Fruit fly (Drosophila melanogaster): ENCODE measurements around the gene CG32212.
A peak's percentile ranks its signal among the peaks of the same experiment; 100 is the strongest.

The CG32212 gene

dm6 chr3L:19497623-19498022, 10.3 kb downstream of the CG32212 start, which contains the start of gene CG9449:
TSS of gene CG9449 (minus strand) at chr3L:19497723.
- TF ChIP-seq fkh (GFP tag; optimal IDR thresholded peaks at IDR 0.05): peak; percentile 47
- TF ChIP-seq CG6792 (GFP tag; optimal IDR thresholded peaks at IDR 0.05): no peak

dm6 chr3L:19499334-19499733, 12.0 kb downstream of the CG32212 start:
- no peak for TF ChIP-seq CG4318 (GFP tag; optimal IDR thresholded peaks at IDR 0.05)
- TF ChIP-seq fkh (GFP tag; optimal IDR thresholded peaks at IDR 0.05): peak; percentile 26

- TF ChIP-seq eg (GFP tag; IDR thresholded peaks at IDR 0.05) (no peak), CG8319 (GFP tag; optimal IDR thresholded peaks at IDR 0.05) (no peak), vri (GFP tag; optimal IDR thresholded peaks at IDR 0.05) (no peak), Smox (GFP tag; optimal IDR thresholded peaks at IDR 0.05) (no peak), OdsH (GFP tag; optimal IDR thresholded peaks at IDR 0.05) (no peak), Hr39 (GFP tag; optimal IDR thresholded peaks at IDR 0.05) (no peak), spab (GFP tag; optimal IDR thresholded peaks at IDR 0.05) (no peak), fkh (GFP tag; optimal IDR thresholded peaks at IDR 0.05) (no peak), CG4318 (GFP tag; optimal IDR thresholded peaks at IDR 0.05) (no peak), cyc (GFP tag; optimal IDR thresholded peaks at IDR 0.05) (no peak), lz (GFP tag; optimal IDR thresholded peaks at IDR 0.05) (no peak)
Observed at dm6 chr3L:19500698-19501097, 13.3 kb downstream of the CG32212 start, which contains the start of gene CG9451. TSS of gene CG9451 (minus strand) at chr3L:19500798.

- TF ChIP-seq CG4318 (GFP tag; optimal IDR thresholded peaks at IDR 0.05) (no peak), OdsH (GFP tag; optimal IDR thresholded peaks at IDR 0.05) (no peak)
Observed at dm6 chr3L:19503770-19504169, 16.4 kb downstream of the CG32212 start, which contains the start of gene CG9452. TSS of gene CG9452 (minus strand) at chr3L:19503870.

- TF ChIP-seq Eip78C (GFP tag) (peak; percentile 38), vri (GFP tag; optimal IDR thresholded peaks at IDR 0.05) (peak; percentile 15), CG34406 (GFP tag; optimal IDR thresholded peaks at IDR 0.05) (no peak), fkh (GFP tag; optimal IDR thresholded peaks at IDR 0.05) (peak; percentile 78), Hr39 (GFP tag; optimal IDR thresholded peaks at IDR 0.05) (no peak)
Observed at dm6 chr3L:19504719-19505118, 17.4 kb downstream of the CG32212 start.

- TF ChIP-seq svp (GFP tag) (peak; percentile 22), fkh (GFP tag; optimal IDR thresholded peaks at IDR 0.05) (no peak)
Observed at dm6 chr3L:19512672-19513071, 25.3 kb downstream of the CG32212 start.

- TF ChIP-seq fd59A (GFP tag; optimal IDR thresholded peaks at IDR 0.05) (no peak), eg (GFP tag; IDR thresholded peaks at IDR 0.05) (peak; percentile 75), CG6792 (GFP tag; optimal IDR thresholded peaks at IDR 0.05) (peak; percentile 47), lz (GFP tag; optimal IDR thresholded peaks at IDR 0.05) (peak; percentile 76), CG11902 (GFP tag; optimal IDR thresholded peaks at IDR 0.05) (peak; percentile 63), Blimp-1 (GFP tag; optimal IDR thresholded peaks at IDR 0.05) (no peak), Sox102F (GFP tag; optimal IDR thresholded peaks at IDR 0.05) (no peak), CG9139 (GFP tag; optimal IDR thresholded peaks at IDR 0.05) (no peak), esn (GFP tag; optimal IDR thresholded peaks at IDR 0.05) (no peak), svp (GFP tag) (peak; percentile 64), CG10631 (GFP tag; optimal IDR thresholded peaks at IDR 0.05) (peak; percentile 56), CG6854 (GFP tag; optimal IDR thresholded peaks at IDR 0.05) (no peak), Eip78C (GFP tag) (peak; percentile 79), Hr38 (GFP tag; optimal IDR thresholded peaks at IDR 0.05) (no peak), CG4318 (GFP tag; optimal IDR thresholded peaks at IDR 0.05) (no peak), dsx (GFP tag; optimal IDR thresholded peaks at IDR 0.05; ENCODE audit: poor library complexity, severe bottlenecking) (no peak), CG34406 (GFP tag; optimal IDR thresholded peaks at IDR 0.05) (peak; percentile 33), CG16779 (tag; optimal IDR thresholded peaks at IDR 0.05) (no peak), ss (GFP tag; optimal IDR thresholded peaks at IDR 0.05) (no peak), CG6808 (GFP tag; optimal IDR thresholded peaks at IDR 0.05) (no peak), CG3919 (GFP tag; optimal IDR thresholded peaks at IDR 0.05) (peak; percentile 70), CG10669 (GFP tag; optimal IDR thresholded peaks at IDR 0.05) (peak; percentile 34), CG8319 (GFP tag; optimal IDR thresholded peaks at IDR 0.05) (peak; percentile 39), topi (GFP tag; optimal IDR thresholded peaks at IDR 0.05) (peak; percentile 60), vri (GFP tag; optimal IDR thresholded peaks at IDR 0.05) (no peak), CG11294 (GFP tag; IDR thresholded peaks at IDR 0.05) (no peak), CG6276 (GFP tag; optimal IDR thresholded peaks at IDR 0.05) (no peak), Gug (GFP tag; IDR thresholded peaks at IDR 0.05) (no peak), OdsH (GFP tag; optimal IDR thresholded peaks at IDR 0.05) (peak; percentile 64), cyc (GFP tag; optimal IDR thresholded peaks at IDR 0.05) (peak; percentile 82), CG7368 (GFP tag; optimal IDR thresholded peaks at IDR 0.05) (peak; percentile 55), pdm3 (GFP tag; optimal IDR thresholded peaks at IDR 0.05) (peak; percentile 60)
Observed at dm6 chr3L:19516547-19516946, 29.2 kb downstream of the CG32212 start.
